Worm (Caenorhabditis elegans) whole organism, midembryonic: Measurements from ENCODE around the gene npp-19.

Experiments
- klf-2 ChIP-seq: fragments of 200-800 bp; sonication (Bioruptor generic); conservative IDR thresholded peaks from 2 replicates; pipeline ENCODE4 v1.3.6; 2022; ENCODE audit warnings: missing genetic modification reagents, missing genetic modification characterization, missing compliant biosample characterization
- ref-1 ChIP-seq: fragments of 200-800 bp; sonication (Bioruptor generic); conservative IDR thresholded peaks from 2 replicates; pipeline ENCODE4 v1.3.6; 2022; ENCODE audit warnings: missing genetic modification reagents, missing genetic modification characterization, missing compliant biosample characterization
- tab-1 ChIP-seq: fragments of 200-800 bp; sonication (Bioruptor generic); IDR thresholded peaks from 2 replicates; pipeline ENCODE4 v1.3.6; 2022; ENCODE audit warnings: missing genetic modification characterization, missing compliant biosample characterization

- TF ChIP-seq ref-1 (no peak), klf-2 (GFP tag; lab: Robert Waterston, UW) (no peak), tab-1 (no peak)
Measured at ce11 chrII:10766773-10767172, 31.5 kb downstream of the npp-19 start.
